Fruit fly (Drosophila melanogaster) whole organism, embryonic: Measurements from ENCODE around the gene Cenp-C.
A peak's percentile ranks its signal among the peaks of the same experiment; 100 is the strongest.

Source experiments
- Abd-B ChIP-seq: fragments of 200-800 bp; sonication (Bioruptor generic); optimal IDR thresholded peaks from 2 replicates; lab custom pipeline; 2018; ENCODE audit warnings: missing biosample characterization, mild to moderate bottlenecking, missing genetic modification characterization, moderate library complexity
- Aef1 ChIP-seq: fragments of 200-800 bp; sonication (Bioruptor generic); IDR thresholded peaks from 3 replicates; pipeline ENCODE4 v1.3.6; 2022; ENCODE audit warnings: missing biosample characterization, missing genetic modification characterization
- Atf6 ChIP-seq: fragments of 200-800 bp; sonication (Bioruptor generic); IDR thresholded peaks from 2 replicates; pipeline ENCODE4 v1.3.6; 2022; ENCODE audit warnings: missing biosample characterization, missing genetic modification characterization
- B-H2 ChIP-seq: fragments of 200-800 bp; sonication (Bioruptor generic); optimal IDR thresholded peaks from 2 replicates; lab custom pipeline; 2018; ENCODE audit warnings: missing biosample characterization, mild to moderate bottlenecking, missing genetic modification characterization
- BEAF-32 ChIP-seq: fragments of 200-800 bp; sonication (Bioruptor generic); optimal IDR thresholded peaks from 3 replicates; lab custom pipeline; 2017; ENCODE audit warnings: missing biosample characterization, missing genetic modification characterization, mild to moderate bottlenecking, moderate library complexity, missing genetic modification reagents
- CG10462 ChIP-seq: fragments of 200-800 bp; sonication (Bioruptor generic); optimal IDR thresholded peaks from 2 replicates; lab custom pipeline; 2016; ENCODE audit warnings: missing biosample characterization, missing genetic modification characterization
- CG11723 ChIP-seq: fragments of 200-800 bp; sonication (Bioruptor generic); optimal IDR thresholded peaks from 2 replicates; lab custom pipeline; 2017; ENCODE audit warnings: missing biosample characterization, mild to moderate bottlenecking, missing genetic modification characterization
- CG12219 ChIP-seq: fragments of 200-800 bp; sonication (Bioruptor generic); optimal IDR thresholded peaks from 3 replicates; lab custom pipeline; 2018; ENCODE audit warnings: missing biosample characterization, mild to moderate bottlenecking, missing genetic modification characterization
- CG13296 ChIP-seq: fragments of 200-800 bp; sonication (Bioruptor generic); optimal IDR thresholded peaks from 3 replicates; lab custom pipeline; 2018; ENCODE audit warnings: missing biosample characterization, mild to moderate bottlenecking, missing genetic modification characterization
- CG14441 ChIP-seq: fragments of 200-800 bp; sonication (Bioruptor generic); IDR thresholded peaks from 2 replicates; pipeline ENCODE4 v1.3.6; 2022; ENCODE audit warnings: missing biosample characterization, missing genetic modification characterization
- CG14965 ChIP-seq: fragments of 200-800 bp; sonication (Bioruptor generic); optimal IDR thresholded peaks from 2 replicates; lab custom pipeline; 2016; ENCODE audit warnings: missing biosample characterization, missing genetic modification characterization, borderline replicate concordance
- CG1602 ChIP-seq: fragments of 200-800 bp; sonication (Bioruptor generic); optimal IDR thresholded peaks from 3 replicates; lab custom pipeline; 2016; ENCODE audit warnings: missing biosample characterization, missing genetic modification characterization
- CG17359 ChIP-seq: fragments of 200-800 bp; sonication (Bioruptor generic); optimal IDR thresholded peaks from 3 replicates; lab custom pipeline; 2018; ENCODE audit warnings: missing biosample characterization, mild to moderate bottlenecking, missing genetic modification characterization, moderate library complexity
- CG17385 ChIP-seq: fragments of 200-800 bp; sonication (Bioruptor generic); optimal IDR thresholded peaks from 3 replicates; lab custom pipeline; 2018; ENCODE audit warnings: missing biosample characterization, mild to moderate bottlenecking, missing genetic modification characterization
- CG17829 ChIP-seq: fragments of 200-800 bp; optimal IDR thresholded peaks from 2 replicates; lab custom pipeline; 2019; ENCODE audit warnings: missing biosample characterization, mild to moderate bottlenecking, missing genetic modification characterization, moderate library complexity
- CG17912 ChIP-seq: fragments of 200-800 bp; sonication (Bioruptor generic); optimal IDR thresholded peaks from 2 replicates; lab custom pipeline; 2018; ENCODE audit warnings: missing biosample characterization, mild to moderate bottlenecking, missing genetic modification characterization
- CG2678 ChIP-seq: fragments of 200-800 bp; sonication (Bioruptor generic); optimal IDR thresholded peaks from 3 replicates; lab custom pipeline; 2019; ENCODE audit warnings: missing biosample characterization, mild to moderate bottlenecking, missing genetic modification characterization, moderate library complexity
- CG2875 ChIP-seq: fragments of 200-800 bp; sonication (Bioruptor generic); optimal IDR thresholded peaks from 2 replicates; lab custom pipeline; 2017; ENCODE audit warnings: missing biosample characterization, mild to moderate bottlenecking, missing genetic modification characterization, missing genetic modification reagents
- CG34422 ChIP-seq: fragments of 200-800 bp; sonication (Bioruptor generic); IDR thresholded peaks from 3 replicates; pipeline ENCODE4 v1.3.6; 2022; ENCODE audit warnings: missing biosample characterization, missing genetic modification characterization
- CG4360 ChIP-seq: fragments of 200-800 bp; sonication (Bioruptor generic); IDR thresholded peaks from 2 replicates; pipeline ENCODE4 v1.3.6; 2022; ENCODE audit warnings: missing biosample characterization, missing genetic modification characterization
- CG4424 ChIP-seq: fragments of 200-800 bp; sonication (Bioruptor generic); optimal IDR thresholded peaks from 3 replicates; lab custom pipeline; 2016; ENCODE audit warnings: missing biosample characterization, missing genetic modification characterization
- CG4820 ChIP-seq: fragments of 200-800 bp; sonication (Bioruptor generic); optimal IDR thresholded peaks from 3 replicates; lab custom pipeline; 2016; ENCODE audit warnings: missing biosample characterization, missing genetic modification characterization
- CG4854 ChIP-seq: fragments of 200-800 bp; sonication (Bioruptor generic); optimal IDR thresholded peaks from 2 replicates; lab custom pipeline; 2016; ENCODE audit warnings: missing biosample characterization, missing genetic modification characterization, inconsistent platforms
- CG7963 ChIP-seq: fragments of 200-800 bp; sonication (Bioruptor generic); IDR thresholded peaks from 3 replicates; pipeline ENCODE4 v1.3.6; 2022; ENCODE audit warnings: missing biosample characterization, missing genetic modification characterization; ENCODE audit not compliant: partially characterized antibody
- CG8089 ChIP-seq: fragments of 200-800 bp; sonication (Bioruptor generic); optimal IDR thresholded peaks from 3 replicates; lab custom pipeline; 2016; ENCODE audit warnings: missing biosample characterization, missing genetic modification characterization
- D19B ChIP-seq: fragments of 200-800 bp; sonication (Bioruptor generic); optimal IDR thresholded peaks from 2 replicates; lab custom pipeline; 2017; ENCODE audit warnings: missing biosample characterization, mild to moderate bottlenecking, missing genetic modification characterization
- Dp ChIP-seq: fragments of 200-800 bp; sonication (Bioruptor generic); optimal IDR thresholded peaks from 2 replicates; lab custom pipeline; 2018; ENCODE audit warnings: missing biosample characterization, mild to moderate bottlenecking, missing genetic modification characterization, moderate library complexity
- E2f2 ChIP-seq: fragments of 200-800 bp; sonication (Bioruptor generic); IDR thresholded peaks from 2 replicates; pipeline ENCODE4 v1.3.6; 2022; ENCODE audit warnings: missing biosample characterization, missing genetic modification characterization
- Ets97D ChIP-seq: fragments of 200-800 bp; sonication (Bioruptor generic); optimal IDR thresholded peaks from 3 replicates; lab custom pipeline; 2016; ENCODE audit warnings: missing biosample characterization, missing genetic modification characterization
- Fer3 ChIP-seq: fragments of 200-800 bp; sonication (Bioruptor generic); optimal IDR thresholded peaks from 2 replicates; lab custom pipeline; 2018; ENCODE audit warnings: missing biosample characterization, mild to moderate bottlenecking, missing genetic modification characterization, moderate library complexity
- HmgD ChIP-seq: fragments of 200-800 bp; sonication (Bioruptor generic); optimal IDR thresholded peaks from 3 replicates; lab custom pipeline; 2016; ENCODE audit warnings: missing biosample characterization, missing genetic modification characterization
- Hsf ChIP-seq: fragments of 200-800 bp; sonication (Bioruptor generic); optimal IDR thresholded peaks from 3 replicates; lab custom pipeline; 2016; ENCODE audit warnings: missing biosample characterization, missing genetic modification characterization
- Mes4 ChIP-seq: fragments of 200-800 bp; sonication (Bioruptor generic); optimal IDR thresholded peaks from 2 replicates; lab custom pipeline; 2016; ENCODE audit warnings: missing biosample characterization, missing genetic modification characterization
- Mrtf ChIP-seq: fragments of 200-800 bp; sonication (Bioruptor generic); IDR thresholded peaks from 3 replicates; pipeline ENCODE4 v1.3.6; 2022; ENCODE audit warnings: missing biosample characterization, missing genetic modification characterization
- NK7.1 ChIP-seq: fragments of 200-800 bp; sonication (Bioruptor generic); optimal IDR thresholded peaks from 3 replicates; lab custom pipeline; 2016; ENCODE audit warnings: missing biosample characterization, missing genetic modification characterization
- Pdp1 ChIP-seq, 2 experiments: fragments of 200-800 bp; sonication (Bioruptor generic); optimal IDR thresholded peaks; 3 replicates each; lab custom pipeline; 2016; ENCODE audit warnings: missing biosample characterization in 2 of 2, missing genetic modification characterization in 2 of 2, mild to moderate bottlenecking in 1 of 2, moderate library complexity in 1 of 2
- Six4 ChIP-seq: fragments of 200-800 bp; sonication (Bioruptor generic); optimal IDR thresholded peaks from 2 replicates; lab custom pipeline; 2016; ENCODE audit warnings: missing biosample characterization, missing genetic modification characterization
- Trl ChIP-seq, 3 experiments: fragments of >200 bp in 2 of 3; fragments of 200-800 bp in 1 of 3; sonication (Bioruptor generic) in 1 of 3; optimal IDR thresholded peaks; 2 replicates in 1 of 3; 3 replicates in 2 of 3; lab custom pipeline; 2016 to 2017; ENCODE audit warnings: missing biosample characterization in 1 of 3, missing genetic modification characterization in 1 of 3
- Xbp1 ChIP-seq: fragments of 200-800 bp; sonication (Bioruptor generic); optimal IDR thresholded peaks from 3 replicates; lab custom pipeline; 2016; ENCODE audit warnings: missing biosample characterization, mild to moderate bottlenecking, missing genetic modification characterization
- YL-1 ChIP-seq: fragments of 200-800 bp; sonication (Bioruptor generic); optimal IDR thresholded peaks from 3 replicates; lab custom pipeline; 2017; ENCODE audit warnings: missing biosample characterization, mild to moderate bottlenecking, missing genetic modification characterization
- abd-A ChIP-seq: fragments of 200-800 bp; sonication (Bioruptor generic); optimal IDR thresholded peaks from 3 replicates; lab custom pipeline; 2019; ENCODE audit warnings: missing biosample characterization, mild to moderate bottlenecking, missing genetic modification characterization, moderate library complexity
- cas ChIP-seq: fragments of 200-800 bp; sonication (Bioruptor generic); IDR thresholded peaks from 2 replicates; pipeline ENCODE4 v1.3.6; 2022; ENCODE audit warnings: missing biosample characterization, missing genetic modification characterization
- dan ChIP-seq: fragments of 200-800 bp; sonication (Bioruptor generic); IDR thresholded peaks from 2 replicates; pipeline ENCODE4 v1.3.6; 2022; ENCODE audit warnings: missing biosample characterization, missing genetic modification characterization
- gfzf ChIP-seq: fragments of 200-800 bp; sonication (Bioruptor generic); optimal IDR thresholded peaks from 2 replicates; lab custom pipeline; 2016; ENCODE audit warnings: missing biosample characterization, mild to moderate bottlenecking, missing genetic modification characterization, moderate library complexity
- inv ChIP-seq: fragments of 200-800 bp; sonication (Bioruptor generic); IDR thresholded peaks from 2 replicates; pipeline ENCODE4 v1.3.6; 2022; ENCODE audit warnings: missing biosample characterization, missing genetic modification characterization; ENCODE audit not compliant: partially characterized antibody
- ken ChIP-seq: fragments of 200-800 bp; sonication (Bioruptor generic); IDR thresholded peaks from 3 replicates; pipeline ENCODE4 v1.3.6; 2022; ENCODE audit warnings: missing biosample characterization, missing genetic modification characterization
- pb ChIP-seq: fragments of 200-800 bp; sonication (Bioruptor generic); optimal IDR thresholded peaks from 3 replicates; lab custom pipeline; 2016; ENCODE audit warnings: missing biosample characterization, missing genetic modification characterization
- pzg ChIP-seq: fragments of 200-800 bp; sonication (Bioruptor generic); optimal IDR thresholded peaks from 3 replicates; lab custom pipeline; 2018; ENCODE audit warnings: missing biosample characterization, mild to moderate bottlenecking, missing genetic modification characterization, moderate library complexity
- rib ChIP-seq: fragments of 200-800 bp; sonication (Bioruptor generic); IDR thresholded peaks from 2 replicates; pipeline ENCODE4 v1.3.6; 2022; ENCODE audit warnings: missing biosample characterization, missing genetic modification characterization
- tio ChIP-seq: fragments of 200-800 bp; sonication (Bioruptor generic); optimal IDR thresholded peaks from 2 replicates; lab custom pipeline; 2017; ENCODE audit warnings: missing biosample characterization, missing genetic modification characterization, inconsistent platforms
- unpg ChIP-seq: fragments of 200-800 bp; sonication (Bioruptor generic); optimal IDR thresholded peaks from 3 replicates; lab custom pipeline; 2018; ENCODE audit warnings: missing biosample characterization, mild to moderate bottlenecking, missing genetic modification characterization, moderate library complexity
- vfl ChIP-seq: fragments of 200-800 bp; sonication (Bioruptor generic); optimal IDR thresholded peaks from 2 replicates; lab custom pipeline; 2016; ENCODE audit warnings: missing biosample characterization, missing genetic modification characterization

Cenp-C gene

dm6 chr3R:8561522-8561921, 2.4 kb upstream of the Cenp-C start, which contains the start of gene pch2 (continued):
- TF ChIP-seq CG2678 (tag; lab: Kevin White, UChicago), result no peak
- no peak for TF ChIP-seq ken (GFP tag; lab: Robert Waterston, UW)
- TF ChIP-seq CG4360 (GFP tag; lab: Robert Waterston, UW), result no peak
- no peak for TF ChIP-seq CG4854
- no peak for TF ChIP-seq dan
- no peak for TF ChIP-seq Atf6 (GFP tag; lab: Robert Waterston, UW)
- peak; percentile 55 for TF ChIP-seq gfzf (GFP tag; lab: Kevin White, UChicago)
- TF ChIP-seq HmgD (GFP tag; lab: Kevin White, UChicago), result no peak
- TF ChIP-seq Mrtf (GFP tag; lab: Robert Waterston, UW), result no peak
- no peak for TF ChIP-seq CG2875 (GFP tag; lab: Kevin White, UChicago)
- TF ChIP-seq CG17385 (GFP tag; lab: Kevin White, UChicago), result no peak
- TF ChIP-seq Abd-B, result no peak
- TF ChIP-seq Dp, result peak; percentile 66
- TF ChIP-seq CG14441, result no peak
- TF ChIP-seq Trl (optimal IDR thresholded peaks at IDR 0.05; lab: Kevin White, UChicago), result no peak
- TF ChIP-seq Trl (GFP tag; optimal IDR thresholded peaks at IDR 0.05; lab: Kevin White, UChicago), result no peak
- TF ChIP-seq abd-A, result no peak
- TF ChIP-seq pzg (GFP tag; lab: Kevin White, UChicago), result peak; percentile 16
- no peak for TF ChIP-seq unpg (GFP tag; lab: Kevin White, UChicago)
- TF ChIP-seq Aef1, result no peak
- no peak for TF ChIP-seq CG34422 (GFP tag; lab: Robert Waterston, UW)
- TF ChIP-seq rib (GFP tag; lab: Robert Waterston, UW), result no peak
- peak; percentile 76 for TF ChIP-seq E2f2 (GFP tag; lab: Robert Waterston, UW)
- TF ChIP-seq tio, result no peak
- no peak for TF ChIP-seq Six4

dm6 chr3R:8562484-8562886, 1.4 kb upstream of the Cenp-C start, which contains the start of the genes mRpS18A and CG31460:
Gene mRpS18A (minus strand): TSS chr3R:8562593.
Gene CG31460 (plus strand): TSS chr3R:8562673.
- TF ChIP-seq CG12219 (GFP tag; lab: Kevin White, UChicago) (no peak), CG13296 (GFP tag; lab: Kevin White, UChicago) (no peak), rib (GFP tag; lab: Robert Waterston, UW) (no peak), CG1602 (GFP tag; lab: Kevin White, UChicago) (peak; percentile 6), CG11723 (GFP tag; lab: Kevin White, UChicago) (no peak), inv (GFP tag; lab: Robert Waterston, UW) (peak; percentile 62), CG8089 (GFP tag; lab: Kevin White, UChicago) (no peak), CG10462 (no peak), NK7.1 (no peak), Fer3 (no peak), BEAF-32 (GFP tag; lab: Kevin White, UChicago) (peak; percentile 81), Mes4 (GFP tag; lab: Kevin White, UChicago) (no peak), Hsf (GFP tag; lab: Kevin White, UChicago) (peak; percentile 21), Pdp1 (GFP tag; optimal IDR thresholded peaks at IDR 0.05; lab: Kevin White, UChicago) (no peak), vfl (GFP tag; lab: Kevin White, UChicago) (no peak), Xbp1 (GFP tag; lab: Kevin White, UChicago) (no peak), CG7963 (GFP tag; lab: Robert Waterston, UW) (no peak), cas (GFP tag; lab: Robert Waterston, UW) (no peak), CG4820 (GFP tag; lab: Kevin White, UChicago) (no peak), CG14965 (GFP tag; lab: Kevin White, UChicago) (no peak), B-H2 (no peak), CG4424 (no peak), Ets97D (GFP tag; lab: Kevin White, UChicago) (peak; percentile 43), CG17829 (peak; percentile 32), CG17359 (tag; lab: Kevin White, UChicago) (no peak), pb (no peak), D19B (GFP tag; lab: Kevin White, UChicago) (no peak), YL-1 (GFP tag; lab: Kevin White, UChicago) (peak; percentile 30), CG17912 (GFP tag; lab: Kevin White, UChicago) (no peak)
